Fruit fly (Drosophila melanogaster) whole organism, embryonic: ENCODE measurements around the gene CG7335.

Source experiments
- Blimp-1 ChIP-seq: fragments of 200-800 bp; sonication (Bioruptor generic); optimal IDR thresholded peaks from 3 replicates; lab custom pipeline; 2018; ENCODE audit warnings: missing biosample characterization, missing genetic modification characterization, mild to moderate bottlenecking, moderate library complexity, missing genetic modification reagents
- CG10654 ChIP-seq: fragments of 200-800 bp; sonication (Bioruptor generic); optimal IDR thresholded peaks from 2 replicates; lab custom pipeline; 2016; ENCODE audit warnings: missing biosample characterization, missing genetic modification characterization
- CG11093 ChIP-seq: fragments of 200-800 bp; sonication (Bioruptor generic); IDR thresholded peaks from 3 replicates; pipeline ENCODE4 v1.3.6; 2022; ENCODE audit warnings: missing biosample characterization, missing genetic modification characterization
- CG11695 ChIP-seq: fragments of 200-800 bp; sonication (Bioruptor generic); IDR thresholded peaks from 3 replicates; pipeline ENCODE4 v1.3.6; 2022; ENCODE audit warnings: missing biosample characterization, missing genetic modification characterization
- CG13287 ChIP-seq: fragments of 200-800 bp; sonication (Bioruptor generic); IDR thresholded peaks from 2 replicates; pipeline ENCODE4 v1.3.6; 2022; ENCODE audit warnings: missing biosample characterization, missing genetic modification characterization; ENCODE audit not compliant: partially characterized antibody
- CG13894 ChIP-seq: fragments of 200-800 bp; sonication (Bioruptor generic); optimal IDR thresholded peaks from 3 replicates; lab custom pipeline; 2018; ENCODE audit warnings: missing biosample characterization, mild to moderate bottlenecking, missing genetic modification characterization, moderate library complexity
- CG1602 ChIP-seq: fragments of 200-800 bp; sonication (Bioruptor generic); optimal IDR thresholded peaks from 3 replicates; lab custom pipeline; 2016; ENCODE audit warnings: missing biosample characterization, missing genetic modification characterization
- CG31224 ChIP-seq: fragments of 200-800 bp; sonication (Bioruptor generic); IDR thresholded peaks from 2 replicates; pipeline ENCODE4 v1.3.6; 2022; ENCODE audit warnings: missing biosample characterization, missing genetic modification characterization
- CG32532 ChIP-seq: fragments of 200-800 bp; sonication (Bioruptor generic); IDR thresholded peaks from 2 replicates; pipeline ENCODE4 v1.3.6; 2022; ENCODE audit warnings: missing biosample characterization, missing genetic modification characterization
- CG34376 ChIP-seq: fragments of 200-800 bp; sonication (Bioruptor generic); optimal IDR thresholded peaks from 2 replicates; lab custom pipeline; 2018; ENCODE audit warnings: missing biosample characterization, mild to moderate bottlenecking, missing genetic modification characterization
- CG34422 ChIP-seq: fragments of 200-800 bp; sonication (Bioruptor generic); IDR thresholded peaks from 3 replicates; pipeline ENCODE4 v1.3.6; 2022; ENCODE audit warnings: missing biosample characterization, missing genetic modification characterization
- CG4360 ChIP-seq: fragments of 200-800 bp; sonication (Bioruptor generic); IDR thresholded peaks from 2 replicates; pipeline ENCODE4 v1.3.6; 2022; ENCODE audit warnings: missing biosample characterization, missing genetic modification characterization
- CG4404 ChIP-seq: fragments of 200-800 bp; sonication (Bioruptor generic); IDR thresholded peaks from 2 replicates; pipeline ENCODE4 v1.3.6; 2022; ENCODE audit warnings: missing biosample characterization, missing genetic modification characterization
- CG4617 ChIP-seq: fragments of 200-800 bp; sonication (Bioruptor generic); optimal IDR thresholded peaks from 3 replicates; lab custom pipeline; 2016; ENCODE audit warnings: missing biosample characterization, missing genetic modification characterization, borderline replicate concordance
- CG6272 ChIP-seq: fragments of 200-800 bp; sonication (Bioruptor generic); IDR thresholded peaks from 2 replicates; pipeline ENCODE4 v1.3.6; 2022; ENCODE audit warnings: missing biosample characterization, missing genetic modification characterization
- CG6791 ChIP-seq: fragments of 200-800 bp; sonication (Bioruptor generic); IDR thresholded peaks from 3 replicates; pipeline ENCODE4 v1.3.6; 2022; ENCODE audit warnings: missing biosample characterization, missing genetic modification characterization; ENCODE audit not compliant: partially characterized antibody
- CG7745 ChIP-seq: fragments of 200-800 bp; sonication (Bioruptor generic); optimal IDR thresholded peaks from 2 replicates; lab custom pipeline; 2018; ENCODE audit warnings: missing biosample characterization, mild to moderate bottlenecking, missing genetic modification characterization, moderate library complexity
- CG8924 ChIP-seq: fragments of 200-800 bp; optimal IDR thresholded peaks from 3 replicates; lab custom pipeline; 2019; ENCODE audit warnings: missing biosample characterization, mild to moderate bottlenecking, missing genetic modification characterization, moderate library complexity
- CG8944 ChIP-seq: fragments of 200-800 bp; sonication (Bioruptor generic); optimal IDR thresholded peaks from 3 replicates; lab custom pipeline; 2016; ENCODE audit warnings: missing biosample characterization, missing genetic modification characterization
- Chrac-16 ChIP-seq: fragments of 200-800 bp; sonication (Bioruptor generic); optimal IDR thresholded peaks from 3 replicates; lab custom pipeline; 2016; ENCODE audit warnings: missing biosample characterization, missing genetic modification characterization
- D ChIP-seq, 2 experiments: fragments of 200-800 bp in 1 of 2; fragments of >200 bp in 1 of 2; sonication (Bioruptor generic) in 1 of 2; optimal IDR thresholded peaks; 2 replicates in 1 of 2; 3 replicates in 1 of 2; lab custom pipeline; 2017; ENCODE audit warnings: mild to moderate bottlenecking in 1 of 2, missing biosample characterization in 1 of 2, missing genetic modification characterization in 1 of 2, missing genetic modification reagents in 1 of 2
- Fer1 ChIP-seq: fragments of 200-800 bp; sonication (Bioruptor generic); optimal IDR thresholded peaks from 2 replicates; lab custom pipeline; 2017; ENCODE audit warnings: missing biosample characterization, mild to moderate bottlenecking, missing genetic modification characterization
- Hr39 ChIP-seq: fragments of >200 bp; optimal IDR thresholded peaks from 2 replicates; lab custom pipeline; 2017
- Max ChIP-seq: fragments of 200-800 bp; sonication (Bioruptor generic); optimal IDR thresholded peaks from 2 replicates; lab custom pipeline; 2016; ENCODE audit warnings: missing biosample characterization, mild to moderate bottlenecking, missing genetic modification characterization
- Med ChIP-seq: fragments of 200-800 bp; sonication (Bioruptor generic); peaks from one replicate; lab custom pipeline; 2016; ENCODE audit warnings: missing biosample characterization, missing genetic modification characterization, mild to moderate bottlenecking, inconsistent platforms, moderate library complexity
- Sox100B ChIP-seq: fragments of 200-800 bp; sonication (Bioruptor generic); optimal IDR thresholded peaks from 3 replicates; lab custom pipeline; 2018; ENCODE audit warnings: missing biosample characterization, mild to moderate bottlenecking, missing genetic modification characterization
- Sox102F ChIP-seq: fragments of 200-800 bp; sonication (Bioruptor generic); optimal IDR thresholded peaks from 2 replicates; lab custom pipeline; 2018; ENCODE audit warnings: missing biosample characterization, mild to moderate bottlenecking, missing genetic modification characterization, moderate library complexity
- YL-1 ChIP-seq: fragments of 200-800 bp; sonication (Bioruptor generic); optimal IDR thresholded peaks from 3 replicates; lab custom pipeline; 2017; ENCODE audit warnings: missing biosample characterization, mild to moderate bottlenecking, missing genetic modification characterization
- ato ChIP-seq: fragments of 200-800 bp; sonication (Bioruptor generic); IDR thresholded peaks from 2 replicates; pipeline ENCODE4 v1.3.6; 2022; ENCODE audit warnings: missing biosample characterization, missing genetic modification characterization; ENCODE audit not compliant: partially characterized antibody
- cato ChIP-seq: fragments of 200-800 bp; sonication (Bioruptor generic); optimal IDR thresholded peaks from 2 replicates; lab custom pipeline; 2016; ENCODE audit warnings: missing biosample characterization, missing genetic modification characterization, borderline replicate concordance
- dm ChIP-seq: fragments of 200-800 bp; sonication (Bioruptor generic); optimal IDR thresholded peaks from 3 replicates; lab custom pipeline; 2016; ENCODE audit warnings: missing biosample characterization, missing genetic modification characterization
- fd102C ChIP-seq: fragments of 200-800 bp; sonication (Bioruptor generic); optimal IDR thresholded peaks from 2 replicates; lab custom pipeline; 2018; ENCODE audit warnings: missing biosample characterization, mild to moderate bottlenecking, missing genetic modification characterization, moderate library complexity
- kah ChIP-seq: fragments of 200-800 bp; sonication (Bioruptor generic); optimal IDR thresholded peaks from 2 replicates; lab custom pipeline; 2018; ENCODE audit warnings: missing biosample characterization, mild to moderate bottlenecking, missing genetic modification characterization
- ken ChIP-seq: fragments of 200-800 bp; sonication (Bioruptor generic); IDR thresholded peaks from 3 replicates; pipeline ENCODE4 v1.3.6; 2022; ENCODE audit warnings: missing biosample characterization, missing genetic modification characterization
- klu ChIP-seq: fragments of 200-800 bp; sonication (Bioruptor generic); IDR thresholded peaks from 2 replicates; pipeline ENCODE4 v1.3.6; 2022; ENCODE audit warnings: missing biosample characterization, missing genetic modification characterization
- lola ChIP-seq, 3 experiments: fragments of >200 bp in 2 of 3; fragments of 200-800 bp in 1 of 3; sonication (Bioruptor generic) in 1 of 3; optimal IDR thresholded peaks; 2 replicates each; lab custom pipeline; 2017 to 2019; ENCODE audit warnings: missing biosample characterization in 3 of 3, missing genetic modification characterization in 3 of 3, mild to moderate bottlenecking in 1 of 3, moderate library complexity in 1 of 3
- lov ChIP-seq, 2 experiments: fragments of 200-800 bp in 1 of 2; fragments of >200 bp in 1 of 2; sonication (Bioruptor generic) in 1 of 2; IDR thresholded peaks in 1 of 2; optimal IDR thresholded peaks in 1 of 2; 2 replicates in 1 of 2; 3 replicates in 1 of 2; pipeline versions ENCODE4 v1.3.6 to Lab custom; 2017 to 2022; ENCODE audit warnings: missing biosample characterization in 1 of 2, missing genetic modification characterization in 1 of 2
- nerfin-2 ChIP-seq: fragments of 200-800 bp; sonication (Bioruptor generic); IDR thresholded peaks from 2 replicates; pipeline ENCODE4 v1.3.6; 2022; ENCODE audit warnings: missing biosample characterization, missing genetic modification characterization; ENCODE audit not compliant: partially characterized antibody
- odd ChIP-seq: fragments of 200-800 bp; sonication (Bioruptor generic); optimal IDR thresholded peaks from 2 replicates; lab custom pipeline; 2017; ENCODE audit warnings: missing biosample characterization, mild to moderate bottlenecking, missing genetic modification characterization
- p53 ChIP-seq: fragments of 200-800 bp; sonication (Bioruptor generic); optimal IDR thresholded peaks from 2 replicates; lab custom pipeline; 2016; ENCODE audit warnings: missing biosample characterization, missing genetic modification characterization
- peb ChIP-seq: fragments of 200-800 bp; sonication (Bioruptor generic); IDR thresholded peaks from 2 replicates; pipeline ENCODE4 v1.3.6; 2022; ENCODE audit warnings: missing biosample characterization, missing genetic modification characterization
- pnt ChIP-seq: fragments of 200-800 bp; sonication (Bioruptor generic); optimal IDR thresholded peaks from 3 replicates; lab custom pipeline; 2016; ENCODE audit warnings: missing biosample characterization, missing genetic modification characterization
- rib ChIP-seq: fragments of 200-800 bp; sonication (Bioruptor generic); IDR thresholded peaks from 2 replicates; pipeline ENCODE4 v1.3.6; 2022; ENCODE audit warnings: missing biosample characterization, missing genetic modification characterization
- run ChIP-seq: fragments of 200-800 bp; sonication (Bioruptor generic); optimal IDR thresholded peaks from 3 replicates; lab custom pipeline; 2018; ENCODE audit warnings: missing biosample characterization, mild to moderate bottlenecking, missing genetic modification characterization
- sim ChIP-seq: fragments of 200-800 bp; sonication (Bioruptor generic); IDR thresholded peaks from 2 replicates; pipeline ENCODE4 v1.3.6; 2022; ENCODE audit warnings: missing biosample characterization, missing genetic modification characterization
- stc ChIP-seq: fragments of 200-800 bp; sonication (Bioruptor generic); IDR thresholded peaks from 2 replicates; pipeline ENCODE4 v1.3.6; 2022; ENCODE audit warnings: missing biosample characterization, missing genetic modification characterization
- vfl ChIP-seq: fragments of 200-800 bp; sonication (Bioruptor generic); optimal IDR thresholded peaks from 2 replicates; lab custom pipeline; 2016; ENCODE audit warnings: missing biosample characterization, missing genetic modification characterization
- vnd ChIP-seq: fragments of 200-800 bp; sonication (Bioruptor generic); IDR thresholded peaks from 3 replicates; pipeline ENCODE4 v1.3.6; 2022; ENCODE audit warnings: missing biosample characterization, missing genetic modification characterization; ENCODE audit not compliant: partially characterized antibody
- yki ChIP-seq: fragments of >200 bp; optimal IDR thresholded peaks from 3 replicates; lab custom pipeline; 2018

CG7335 gene

DNA sequence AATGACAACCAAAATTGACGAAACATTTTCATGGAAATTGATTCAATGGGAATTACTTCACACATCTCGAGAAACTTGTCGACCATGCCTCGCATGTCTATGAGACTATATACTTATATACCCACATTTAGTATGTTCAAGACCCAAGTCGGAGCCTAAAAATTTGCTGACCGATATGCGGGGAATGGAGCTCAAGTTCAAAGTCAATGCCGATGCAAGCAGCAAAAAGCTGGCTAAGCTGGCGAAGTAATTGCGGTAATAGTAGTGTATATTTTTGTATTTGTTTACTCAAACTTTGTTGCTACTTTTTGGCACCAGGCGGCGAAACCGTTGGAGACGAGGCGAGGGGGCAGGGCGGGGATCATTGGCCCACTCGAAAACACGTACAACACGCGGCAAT, 10.0 kb downstream of the CG7335 start:
- TF ChIP-seq nerfin-2 (GFP tag; lab: Robert Waterston, UW) (no peak), yki (lab: Kevin White, UChicago) (no peak), CG34376 (GFP tag; lab: Kevin White, UChicago) (no peak), CG13894 (tag; lab: Kevin White, UChicago) (peak; percentile 51), YL-1 (no peak), klu (GFP tag; lab: Robert Waterston, UW) (no peak), CG4617 (GFP tag; lab: Kevin White, UChicago) (no peak), Med (GFP tag; lab: Kevin White, UChicago) (peak; percentile 10)

DNA sequence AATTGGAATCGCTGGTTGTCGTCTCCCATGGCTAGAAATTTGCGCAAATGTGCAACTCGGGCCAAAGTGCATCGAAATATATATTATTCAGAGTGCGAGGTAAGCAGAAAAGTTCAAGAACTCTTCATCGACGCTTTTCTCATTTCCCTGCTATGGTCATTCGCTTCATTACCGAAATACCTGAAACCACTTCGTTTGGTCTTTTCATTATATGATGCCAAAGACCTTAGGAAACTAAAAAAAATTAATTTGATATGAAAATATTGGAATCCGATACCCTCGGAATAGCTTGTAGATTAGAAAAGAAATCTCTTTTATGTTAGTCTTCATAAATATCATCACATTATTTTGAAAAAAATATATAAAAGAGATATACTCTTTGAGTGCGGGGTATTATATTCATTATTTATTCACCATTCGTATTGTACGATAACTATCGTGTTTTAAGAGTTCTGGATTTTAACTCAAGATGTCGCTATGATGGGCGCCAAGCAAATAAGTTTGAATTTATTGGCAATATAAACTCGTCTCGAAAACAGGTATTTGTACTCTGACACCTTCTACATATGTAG, 20.2 kb downstream of the CG7335 start, which contains the start of gene CG14187:
CG14187 (minus strand) TSS at position 51 of the 572 bp plus-strand sequence.
- TF ChIP-seq p53 (GFP tag; lab: Kevin White, UChicago) (no peak), CG1602 (no peak), dm (no peak), CG6791 (GFP tag; lab: Robert Waterston, UW) (no peak; the same call in 2 of the 3 replicates), vnd (GFP tag; lab: Robert Waterston, UW) (no peak), Chrac-16 (GFP tag; lab: Kevin White, UChicago) (no peak), peb (GFP tag; lab: Robert Waterston, UW) (no peak), Sox102F (GFP tag; lab: Kevin White, UChicago) (peak; percentile 16), CG4404 (GFP tag; lab: Robert Waterston, UW) (no peak), kah (no peak), Blimp-1 (GFP tag; lab: Kevin White, UChicago) (peak; percentile 28), sim (no peak), ato (no peak), CG13287 (GFP tag; lab: Robert Waterston, UW) (peak; percentile 75), fd102C (GFP tag; lab: Kevin White, UChicago) (no peak), vfl (GFP tag; lab: Kevin White, UChicago) (no peak), CG6272 (GFP tag; lab: Robert Waterston, UW) (no peak), CG34422 (GFP tag; lab: Robert Waterston, UW) (0 out of 3 replicates have a peak, but pooled peaks have one; percentile 22), CG11695 (GFP tag; lab: Robert Waterston, UW) (no peak), CG32532 (GFP tag; lab: Robert Waterston, UW) (peak; percentile 44; the same call in 1 of the 2 replicates), CG10654 (GFP tag; lab: Kevin White, UChicago) (no peak), Fer1 (GFP tag; lab: Kevin White, UChicago) (no peak), lola (GFP tag; optimal IDR thresholded peaks at IDR 0.05; lab: Kevin White, UChicago) (no peak), lov (optimal IDR thresholded peaks at IDR 0.05; lab: Kevin White, UChicago) (no peak), lov (GFP tag; IDR thresholded peaks at IDR 0.05; lab: Robert Waterston, UW) (no peak), Hr39 (no peak), CG11093 (GFP tag; lab: Robert Waterston, UW) (no peak), rib (GFP tag; lab: Robert Waterston, UW) (no peak), run (tag; lab: Kevin White, UChicago) (no peak), CG7745 (tag; lab: Kevin White, UChicago) (no peak), D (optimal IDR thresholded peaks at IDR 0.05; lab: Kevin White, UChicago) (no peak), D (GFP tag; optimal IDR thresholded peaks at IDR 0.05; lab: Kevin White, UChicago) (no peak), stc (no peak), Sox100B (GFP tag; lab: Kevin White, UChicago) (no peak), ken (no peak), cato (GFP tag; lab: Kevin White, UChicago) (no peak), Max (GFP tag; lab: Kevin White, UChicago) (no peak), CG8924 (tag; lab: Kevin White, UChicago) (no peak), CG8944 (GFP tag; lab: Kevin White, UChicago) (no peak), CG4360 (no peak), odd (GFP tag; lab: Kevin White, UChicago) (no peak), pnt (no peak), CG31224 (GFP tag; lab: Robert Waterston, UW) (no peak)
